Fruit fly (Drosophila melanogaster) whole organism, wandering third instar larva: Measurements from ENCODE around the gene CG43165.

ENCODE experiments used
- Abd-B ChIP-seq: fragments of >200 bp; optimal IDR thresholded peaks from 2 replicates; lab custom pipeline; 2017; ENCODE audit warnings: missing biosample characterization, missing genetic modification characterization
- CG32264 ChIP-seq: fragments of 200-800 bp; sonication (Bioruptor generic); optimal IDR thresholded peaks from 2 replicates; lab custom pipeline; 2016; ENCODE audit warnings: missing biosample characterization, missing genetic modification characterization
- CG9705 ChIP-seq: fragments of 200-800 bp; sonication (Bioruptor generic); optimal IDR thresholded peaks from 2 replicates; lab custom pipeline; 2018; ENCODE audit warnings: missing biosample characterization, mild to moderate bottlenecking, missing genetic modification characterization
- CrebA ChIP-seq: fragments of 200-800 bp; sonication (Bioruptor generic); optimal IDR thresholded peaks from 2 replicates; lab custom pipeline; 2016; ENCODE audit warnings: missing biosample characterization, mild to moderate bottlenecking, missing genetic modification characterization, borderline replicate concordance
- Dfd ChIP-seq: fragments of >200 bp; optimal IDR thresholded peaks from 2 replicates; lab custom pipeline; 2017; ENCODE audit warnings: missing biosample characterization, missing genetic modification characterization
- Dif ChIP-seq: fragments of 200-275, 200-300 bp; sonication (Bioruptor generic); optimal IDR thresholded peaks from 2 replicates; lab custom pipeline; 2018; ENCODE audit warnings: missing biosample characterization, missing genetic modification characterization; ENCODE audit not compliant: partially characterized antibody
- GATAd ChIP-seq: sonication (Bioruptor generic); optimal IDR thresholded peaks from 2 replicates; lab custom pipeline; 2016; ENCODE audit warnings: missing biosample characterization, missing genetic modification characterization
- HLH106 ChIP-seq: fragments of 200-800 bp; optimal IDR thresholded peaks from 3 replicates; lab custom pipeline; 2019; ENCODE audit warnings: missing biosample characterization, mild to moderate bottlenecking, missing genetic modification characterization, moderate library complexity
- Hnf4 ChIP-seq: fragments of 200-800 bp; sonication (Bioruptor generic); optimal IDR thresholded peaks from 2 replicates; lab custom pipeline; 2016; ENCODE audit warnings: missing biosample characterization, mild to moderate bottlenecking, missing genetic modification characterization
- Hr78 ChIP-seq: fragments of >200 bp; optimal IDR thresholded peaks from 2 replicates; lab custom pipeline; 2017; ENCODE audit warnings: missing biosample characterization, missing genetic modification characterization
- Hr83 ChIP-seq: fragments of 200-300 bp; sonication (Bioruptor generic); optimal IDR thresholded peaks from 2 replicates; lab custom pipeline; 2016; ENCODE audit warnings: missing biosample characterization, mild to moderate bottlenecking, missing genetic modification characterization, moderate library complexity; ENCODE audit not compliant: poor library complexity, severe bottlenecking
- Jra ChIP-seq: sonication (Bioruptor generic); optimal IDR thresholded peaks from 2 replicates; lab custom pipeline; 2016; ENCODE audit warnings: missing biosample characterization, missing genetic modification characterization
- Mio ChIP-seq: sonication (Bioruptor generic); optimal IDR thresholded peaks from 2 replicates; lab custom pipeline; 2016; ENCODE audit warnings: missing biosample characterization, missing genetic modification characterization
- Myc ChIP-seq: fragments of >200 bp; optimal IDR thresholded peaks from 2 replicates; lab custom pipeline; 2017
- N ChIP-seq: fragments of >200 bp; optimal IDR thresholded peaks from 2 replicates; lab custom pipeline; 2018; ENCODE audit warnings: missing biosample characterization, missing external identifiers, missing genetic modification characterization
- OdsH ChIP-seq: fragments of 200-800 bp; sonication (Bioruptor generic); optimal IDR thresholded peaks from 2 replicates; lab custom pipeline; 2016; ENCODE audit warnings: missing biosample characterization, mild to moderate bottlenecking, missing genetic modification characterization
- Rel ChIP-seq, 2 experiments: fragments of 200-800 bp; sonication (Bioruptor generic) in 1 of 2; optimal IDR thresholded peaks; 2 replicates in 1 of 2; 3 replicates in 1 of 2; lab custom pipeline; 2016 to 2019; ENCODE audit warnings: mild to moderate bottlenecking in 2 of 2, missing biosample characterization in 2 of 2, missing genetic modification characterization in 2 of 2, moderate library complexity in 1 of 2
- Sp1 ChIP-seq: fragments of 200-800 bp; sonication (Bioruptor generic); optimal IDR thresholded peaks from 3 replicates; lab custom pipeline; 2019; ENCODE audit warnings: missing biosample characterization, mild to moderate bottlenecking, missing genetic modification characterization, moderate library complexity
- Vsx2 ChIP-seq: fragments of 200-300, 225-300 bp; sonication (Bioruptor generic); optimal IDR thresholded peaks from 2 replicates; lab custom pipeline; 2018; ENCODE audit warnings: missing biosample characterization, missing genetic modification characterization; ENCODE audit not compliant: partially characterized antibody
- br ChIP-seq: fragments of 200-800 bp; sonication (Bioruptor generic); optimal IDR thresholded peaks from 2 replicates; lab custom pipeline; 2016; ENCODE audit warnings: missing biosample characterization, missing genetic modification characterization
- brk ChIP-seq: fragments of 200-800 bp; sonication (Bioruptor generic); optimal IDR thresholded peaks from 2 replicates; lab custom pipeline; 2016; ENCODE audit warnings: missing biosample characterization, mild to moderate bottlenecking, missing genetic modification characterization
- dl ChIP-seq, 2 experiments: fragments of 175-275, 200-275 bp in 1 of 2; fragments of 200-275 bp in 1 of 2; sonication (Bioruptor generic); optimal IDR thresholded peaks; lab custom pipeline; 2018; ENCODE audit warnings: mild to moderate bottlenecking in 2 of 2, missing biosample characterization in 2 of 2, missing genetic modification characterization in 2 of 2, moderate library complexity in 2 of 2; ENCODE audit not compliant: partially characterized antibody in 2 of 2, insufficient read depth in 1 of 2
- dmrt93B ChIP-seq: fragments of 200-800 bp; sonication (Bioruptor generic); optimal IDR thresholded peaks from 2 replicates; lab custom pipeline; 2018; ENCODE audit warnings: missing biosample characterization, mild to moderate bottlenecking, missing genetic modification characterization
- dsf ChIP-seq: sonication (Bioruptor generic); optimal IDR thresholded peaks from 2 replicates; lab custom pipeline; 2016; ENCODE audit warnings: missing biosample characterization, missing genetic modification characterization, borderline replicate concordance
- ey ChIP-seq: fragments of 200-800 bp; sonication (Bioruptor generic); optimal IDR thresholded peaks from 2 replicates; lab custom pipeline; 2016; ENCODE audit warnings: missing biosample characterization, missing genetic modification characterization
- foxo ChIP-seq, 2 experiments: fragments of 200-800 bp; sonication (Bioruptor generic); optimal IDR thresholded peaks; 2 replicates in 1 of 2; 3 replicates in 1 of 2; lab custom pipeline; 2016 to 2017; ENCODE audit warnings: missing biosample characterization in 2 of 2, missing genetic modification characterization in 2 of 2
- fru ChIP-seq: fragments of 200-800 bp; sonication (Bioruptor generic); optimal IDR thresholded peaks from 3 replicates; lab custom pipeline; 2016; ENCODE audit warnings: missing biosample characterization, mild to moderate bottlenecking, missing genetic modification characterization
- h ChIP-seq: fragments of 200-800 bp; sonication (Bioruptor generic); optimal IDR thresholded peaks from 3 replicates; lab custom pipeline; 2016; ENCODE audit warnings: missing biosample characterization, mild to moderate bottlenecking, missing genetic modification characterization
- jim ChIP-seq: fragments of 175-275, 200-325 bp; sonication (Bioruptor generic); optimal IDR thresholded peaks from 2 replicates; lab custom pipeline; 2016; ENCODE audit warnings: missing biosample characterization, mild to moderate bottlenecking, missing genetic modification characterization
- lola ChIP-seq: fragments of >200 bp; optimal IDR thresholded peaks from 2 replicates; lab custom pipeline; 2017; ENCODE audit warnings: missing biosample characterization, missing genetic modification characterization
- pan ChIP-seq: fragments of >200 bp; optimal IDR thresholded peaks from 2 replicates; lab custom pipeline; 2017
- psq ChIP-seq: fragments of 200-800 bp; sonication (Bioruptor generic); optimal IDR thresholded peaks from 3 replicates; lab custom pipeline; 2017; ENCODE audit warnings: missing biosample characterization, mild to moderate bottlenecking, missing genetic modification characterization, moderate library complexity
- rgr ChIP-seq: fragments of 200-800 bp; sonication (Bioruptor generic); optimal IDR thresholded peaks from 3 replicates; lab custom pipeline; 2016; ENCODE audit warnings: missing biosample characterization, mild to moderate bottlenecking, missing genetic modification characterization
- sage ChIP-seq: fragments of 200-800 bp; sonication (Bioruptor generic); optimal IDR thresholded peaks from 2 replicates; lab custom pipeline; 2016; ENCODE audit warnings: missing biosample characterization, mild to moderate bottlenecking, missing genetic modification characterization
- sv ChIP-seq: fragments of 200-800 bp; sonication (Bioruptor generic); optimal IDR thresholded peaks from 3 replicates; lab custom pipeline; 2016; ENCODE audit warnings: missing biosample characterization, missing genetic modification characterization
- tai ChIP-seq: sonication (Bioruptor generic); optimal IDR thresholded peaks from 2 replicates; lab custom pipeline; 2016; ENCODE audit warnings: missing biosample characterization, missing genetic modification characterization
- usp ChIP-seq: fragments of >200 bp; optimal IDR thresholded peaks from 2 replicates; lab custom pipeline; 2017; ENCODE audit warnings: missing biosample characterization, missing genetic modification characterization
- woc ChIP-seq: sonication (Bioruptor generic); optimal IDR thresholded peaks from 2 replicates; lab custom pipeline; 2016; ENCODE audit warnings: missing biosample characterization, mild to moderate bottlenecking, missing genetic modification characterization

The CG43165 gene

DNA sequence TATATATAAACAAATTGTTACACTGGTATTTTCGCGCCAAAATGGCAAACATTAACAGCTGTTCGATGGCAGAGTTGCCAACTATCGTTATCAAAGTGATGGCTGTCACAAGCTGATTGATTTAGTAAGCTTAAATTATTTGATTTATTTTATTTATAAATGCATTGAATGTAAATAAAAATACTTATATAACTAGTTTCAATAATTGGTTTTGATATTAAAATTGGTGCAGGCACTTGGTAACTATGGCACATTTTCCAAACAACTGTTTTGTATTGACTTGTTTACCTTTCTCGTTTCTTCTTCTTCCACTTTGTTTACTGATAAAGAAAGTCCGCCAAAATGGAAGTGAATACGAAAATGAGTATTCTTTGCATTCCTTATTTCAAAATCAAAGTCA is 16.8 kb upstream of the CG43165 start, which contains the start of gene cutlet:
Gene cutlet (minus strand): TSS at position 84 of the 400 bp plus-strand sequence.
- TF ChIP-seq Dif (GFP tag; lab: Kevin White, UChicago) (peak; percentile 41), sv (GFP tag; lab: Kevin White, UChicago) (no peak), h (GFP tag; lab: Kevin White, UChicago) (peak; percentile 10), rgr (peak; percentile 29), brk (GFP tag; lab: Kevin White, UChicago) (no peak), usp (no peak), Mio (GFP tag; lab: Kevin White, UChicago) (no peak), foxo (GFP tag; optimal IDR thresholded peaks at IDR 0.05; lab: Kevin White, UChicago) (peak in 1 of 2 experiments; percentile 16), HLH106 (tag; lab: Kevin White, UChicago) (peak; percentile 28)
- TF ChIP-seq, all 38 proteins: peak for 5

DNA sequence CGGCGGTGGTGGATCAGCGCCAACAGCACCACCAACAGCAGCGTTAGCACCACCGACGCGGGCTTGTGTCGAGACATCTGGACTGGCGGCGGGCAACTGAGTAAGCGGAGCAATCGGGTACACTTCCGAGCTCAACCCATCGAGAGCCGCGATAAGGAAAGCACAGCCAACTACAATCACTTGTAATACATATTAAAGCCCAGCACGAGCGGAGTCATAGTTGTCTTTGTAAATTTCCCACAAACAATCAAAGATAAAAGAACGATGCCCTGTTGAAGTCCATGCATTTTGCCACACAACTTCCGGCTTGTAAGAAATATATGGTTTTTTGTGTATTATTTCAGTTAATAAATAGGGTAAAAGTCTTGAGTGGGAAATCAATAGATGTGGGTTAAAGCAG is 12.1 kb upstream of the CG43165 start, which contains the start of gene CG31777:
Gene CG31777 (minus strand): TSS at position 101 of the 400 bp plus-strand sequence.
- no peak for TF ChIP-seq Myc (lab: Kevin White, UChicago)
- TF ChIP-seq lola (GFP tag; lab: Kevin White, UChicago), result no peak
- TF ChIP-seq Abd-B (GFP tag; lab: Kevin White, UChicago), result no peak
- no peak for TF ChIP-seq dsf (GFP tag; lab: Kevin White, UChicago)
- TF ChIP-seq fru (GFP tag; lab: Kevin White, UChicago), result no peak
- TF ChIP-seq GATAd, result no peak
- no peak for TF ChIP-seq sage (GFP tag; lab: Kevin White, UChicago)
- no peak for TF ChIP-seq Rel (GFP tag; optimal IDR thresholded peaks at IDR 0.05; lab: Kevin White, UChicago)
- no peak for TF ChIP-seq Rel (tag; optimal IDR thresholded peaks at IDR 0.05; lab: Kevin White, UChicago)
- TF ChIP-seq Jra (GFP tag; lab: Kevin White, UChicago), result no peak
- TF ChIP-seq foxo (GFP tag; optimal IDR thresholded peaks at IDR 0.05; lab: Kevin White, UChicago), result no peak
- TF ChIP-seq Hr78, result no peak
- TF ChIP-seq pan (lab: Kevin White, UChicago), result no peak
- TF ChIP-seq Dif (GFP tag; lab: Kevin White, UChicago), result no peak
- TF ChIP-seq Sp1 (GFP tag; lab: Kevin White, UChicago), result no peak
- no peak for TF ChIP-seq dmrt93B (GFP tag; lab: Kevin White, UChicago)
- TF ChIP-seq ey, result no peak
- TF ChIP-seq N (GFP tag; lab: Kevin White, UChicago), result no peak

- TF ChIP-seq Jra (GFP tag; lab: Kevin White, UChicago), result peak; percentile 90
- peak; percentile 90 for TF ChIP-seq OdsH (GFP tag; lab: Kevin White, UChicago)
- no peak for TF ChIP-seq Rel (GFP tag; optimal IDR thresholded peaks at IDR 0.05; lab: Kevin White, UChicago)
- TF ChIP-seq Rel (tag; optimal IDR thresholded peaks at IDR 0.05; lab: Kevin White, UChicago), result peak; percentile 31
- TF ChIP-seq fru (GFP tag; lab: Kevin White, UChicago), result peak; percentile 89
- no peak for TF ChIP-seq jim (GFP tag; lab: Kevin White, UChicago)
- peak; percentile 90 for TF ChIP-seq rgr
- TF ChIP-seq psq (GFP tag; lab: Kevin White, UChicago), result peak; percentile 81
- TF ChIP-seq CG32264, result peak; percentile 66
- no peak for TF ChIP-seq Hr78
- no peak for TF ChIP-seq Dif (GFP tag; lab: Kevin White, UChicago)
- peak; percentile 29 for TF ChIP-seq Mio (GFP tag; lab: Kevin White, UChicago)
- no peak for TF ChIP-seq Vsx2 (GFP tag; lab: Kevin White, UChicago)
- TF ChIP-seq Hr83 (GFP tag; lab: Kevin White, UChicago), result no peak
- no peak for TF ChIP-seq dl (GFP tag; optimal IDR thresholded peaks at IDR 0.05; lab: Kevin White, UChicago; ENCODE audit: insufficient read depth in 1 of 2, partially characterized antibody in 2 of 2)
- TF ChIP-seq foxo (GFP tag; optimal IDR thresholded peaks at IDR 0.05; lab: Kevin White, UChicago), result peak; percentile 72 to 81
- peak; percentile 42 for TF ChIP-seq GATAd
- no peak for TF ChIP-seq usp
- TF ChIP-seq pan (lab: Kevin White, UChicago), result no peak
- peak; percentile 92 for TF ChIP-seq h (GFP tag; lab: Kevin White, UChicago)
- peak; percentile 62 for TF ChIP-seq dmrt93B (GFP tag; lab: Kevin White, UChicago)
- no peak for TF ChIP-seq lola (GFP tag; lab: Kevin White, UChicago)
- peak; percentile 84 for TF ChIP-seq Hnf4
- peak; percentile 44 for TF ChIP-seq tai (GFP tag; lab: Kevin White, UChicago)
- TF ChIP-seq sv (GFP tag; lab: Kevin White, UChicago), result no peak
- no peak for TF ChIP-seq CrebA (GFP tag; lab: Kevin White, UChicago)
- TF ChIP-seq Abd-B (GFP tag; lab: Kevin White, UChicago), result no peak
- peak; percentile 52 for TF ChIP-seq sage (GFP tag; lab: Kevin White, UChicago)
- TF ChIP-seq Myc (lab: Kevin White, UChicago), result no peak
- TF ChIP-seq brk (GFP tag; lab: Kevin White, UChicago), result peak; percentile 81
- peak; percentile 61 for TF ChIP-seq woc (GFP tag; lab: Kevin White, UChicago)
- no peak for TF ChIP-seq Dfd
- peak; percentile 4 for TF ChIP-seq dsf (GFP tag; lab: Kevin White, UChicago)
- peak; percentile 91 for TF ChIP-seq ey
- peak; percentile 85 for TF ChIP-seq Sp1 (GFP tag; lab: Kevin White, UChicago)
- peak; percentile 92 for TF ChIP-seq br (GFP tag; lab: Kevin White, UChicago)
- peak; percentile 16 for TF ChIP-seq CG9705 (GFP tag; lab: Kevin White, UChicago)
- no peak for TF ChIP-seq N (GFP tag; lab: Kevin White, UChicago)
- peak; percentile 87 for TF ChIP-seq HLH106 (tag; lab: Kevin White, UChicago)
- TF ChIP-seq, all 38 proteins: peak for 23
These were observed 10.7 kb upstream of the CG43165 start, which contains the start of gene CG31778 for dm6 chr2L:3705438-3705921. Gene CG31778, minus strand, starts transcription at chr2L:3705488.
